Fruit fly (Drosophila melanogaster) whole organism, wandering third instar larva: ENCODE data around the gene CG2698.

Source experiments
- Abd-B ChIP-seq: fragments of >200 bp; optimal IDR thresholded peaks from 2 replicates; lab custom pipeline; 2017; ENCODE audit warnings: missing biosample characterization, missing genetic modification characterization
- CG32264 ChIP-seq: fragments of 200-800 bp; sonication (Bioruptor generic); optimal IDR thresholded peaks from 2 replicates; lab custom pipeline; 2016; ENCODE audit warnings: missing biosample characterization, missing genetic modification characterization
- CG9705 ChIP-seq: fragments of 200-800 bp; sonication (Bioruptor generic); optimal IDR thresholded peaks from 2 replicates; lab custom pipeline; 2018; ENCODE audit warnings: missing biosample characterization, mild to moderate bottlenecking, missing genetic modification characterization
- CrebA ChIP-seq: fragments of 200-800 bp; sonication (Bioruptor generic); optimal IDR thresholded peaks from 2 replicates; lab custom pipeline; 2016; ENCODE audit warnings: missing biosample characterization, mild to moderate bottlenecking, missing genetic modification characterization, borderline replicate concordance
- Dfd ChIP-seq: fragments of >200 bp; optimal IDR thresholded peaks from 2 replicates; lab custom pipeline; 2017; ENCODE audit warnings: missing biosample characterization, missing genetic modification characterization
- Dif ChIP-seq: fragments of 200-275, 200-300 bp; sonication (Bioruptor generic); optimal IDR thresholded peaks from 2 replicates; lab custom pipeline; 2018; ENCODE audit warnings: missing biosample characterization, missing genetic modification characterization; ENCODE audit not compliant: partially characterized antibody
- GATAd ChIP-seq: sonication (Bioruptor generic); optimal IDR thresholded peaks from 2 replicates; lab custom pipeline; 2016; ENCODE audit warnings: missing biosample characterization, missing genetic modification characterization
- HLH106 ChIP-seq: fragments of 200-800 bp; optimal IDR thresholded peaks from 3 replicates; lab custom pipeline; 2019; ENCODE audit warnings: missing biosample characterization, mild to moderate bottlenecking, missing genetic modification characterization, moderate library complexity
- Hnf4 ChIP-seq: fragments of 200-800 bp; sonication (Bioruptor generic); optimal IDR thresholded peaks from 2 replicates; lab custom pipeline; 2016; ENCODE audit warnings: missing biosample characterization, mild to moderate bottlenecking, missing genetic modification characterization
- Hr78 ChIP-seq: fragments of >200 bp; optimal IDR thresholded peaks from 2 replicates; lab custom pipeline; 2017; ENCODE audit warnings: missing biosample characterization, missing genetic modification characterization
- Hr83 ChIP-seq: fragments of 200-300 bp; sonication (Bioruptor generic); optimal IDR thresholded peaks from 2 replicates; lab custom pipeline; 2016; ENCODE audit warnings: missing biosample characterization, mild to moderate bottlenecking, missing genetic modification characterization, moderate library complexity; ENCODE audit not compliant: poor library complexity, severe bottlenecking
- Mio ChIP-seq: sonication (Bioruptor generic); optimal IDR thresholded peaks from 2 replicates; lab custom pipeline; 2016; ENCODE audit warnings: missing biosample characterization, missing genetic modification characterization
- Myc ChIP-seq: fragments of >200 bp; optimal IDR thresholded peaks from 2 replicates; lab custom pipeline; 2017
- N ChIP-seq: fragments of >200 bp; optimal IDR thresholded peaks from 2 replicates; lab custom pipeline; 2018; ENCODE audit warnings: missing biosample characterization, missing external identifiers, missing genetic modification characterization
- OdsH ChIP-seq: fragments of 200-800 bp; sonication (Bioruptor generic); optimal IDR thresholded peaks from 2 replicates; lab custom pipeline; 2016; ENCODE audit warnings: missing biosample characterization, mild to moderate bottlenecking, missing genetic modification characterization
- Rel ChIP-seq, 2 experiments: fragments of 200-800 bp; sonication (Bioruptor generic) in 1 of 2; optimal IDR thresholded peaks; 2 replicates in 1 of 2; 3 replicates in 1 of 2; lab custom pipeline; 2016 to 2019; ENCODE audit warnings: mild to moderate bottlenecking in 2 of 2, missing biosample characterization in 2 of 2, missing genetic modification characterization in 2 of 2, moderate library complexity in 1 of 2
- Sp1 ChIP-seq: fragments of 200-800 bp; sonication (Bioruptor generic); optimal IDR thresholded peaks from 3 replicates; lab custom pipeline; 2019; ENCODE audit warnings: missing biosample characterization, mild to moderate bottlenecking, missing genetic modification characterization, moderate library complexity
- Vsx2 ChIP-seq: fragments of 200-300, 225-300 bp; sonication (Bioruptor generic); optimal IDR thresholded peaks from 2 replicates; lab custom pipeline; 2018; ENCODE audit warnings: missing biosample characterization, missing genetic modification characterization; ENCODE audit not compliant: partially characterized antibody
- br ChIP-seq: fragments of 200-800 bp; sonication (Bioruptor generic); optimal IDR thresholded peaks from 2 replicates; lab custom pipeline; 2016; ENCODE audit warnings: missing biosample characterization, missing genetic modification characterization
- brk ChIP-seq: fragments of 200-800 bp; sonication (Bioruptor generic); optimal IDR thresholded peaks from 2 replicates; lab custom pipeline; 2016; ENCODE audit warnings: missing biosample characterization, mild to moderate bottlenecking, missing genetic modification characterization
- dmrt93B ChIP-seq: fragments of 200-800 bp; sonication (Bioruptor generic); optimal IDR thresholded peaks from 2 replicates; lab custom pipeline; 2018; ENCODE audit warnings: missing biosample characterization, mild to moderate bottlenecking, missing genetic modification characterization
- dsf ChIP-seq: sonication (Bioruptor generic); optimal IDR thresholded peaks from 2 replicates; lab custom pipeline; 2016; ENCODE audit warnings: missing biosample characterization, missing genetic modification characterization, borderline replicate concordance
- ey ChIP-seq: fragments of 200-800 bp; sonication (Bioruptor generic); optimal IDR thresholded peaks from 2 replicates; lab custom pipeline; 2016; ENCODE audit warnings: missing biosample characterization, missing genetic modification characterization
- foxo ChIP-seq, 2 experiments: fragments of 200-800 bp; sonication (Bioruptor generic); optimal IDR thresholded peaks; 2 replicates in 1 of 2; 3 replicates in 1 of 2; lab custom pipeline; 2016 to 2017; ENCODE audit warnings: missing biosample characterization in 2 of 2, missing genetic modification characterization in 2 of 2
- fru ChIP-seq: fragments of 200-800 bp; sonication (Bioruptor generic); optimal IDR thresholded peaks from 3 replicates; lab custom pipeline; 2016; ENCODE audit warnings: missing biosample characterization, mild to moderate bottlenecking, missing genetic modification characterization
- h ChIP-seq: fragments of 200-800 bp; sonication (Bioruptor generic); optimal IDR thresholded peaks from 3 replicates; lab custom pipeline; 2016; ENCODE audit warnings: missing biosample characterization, mild to moderate bottlenecking, missing genetic modification characterization
- lola ChIP-seq: fragments of >200 bp; optimal IDR thresholded peaks from 2 replicates; lab custom pipeline; 2017; ENCODE audit warnings: missing biosample characterization, missing genetic modification characterization
- pan ChIP-seq: fragments of >200 bp; optimal IDR thresholded peaks from 2 replicates; lab custom pipeline; 2017
- psq ChIP-seq: fragments of 200-800 bp; sonication (Bioruptor generic); optimal IDR thresholded peaks from 3 replicates; lab custom pipeline; 2017; ENCODE audit warnings: missing biosample characterization, mild to moderate bottlenecking, missing genetic modification characterization, moderate library complexity
- rgr ChIP-seq: fragments of 200-800 bp; sonication (Bioruptor generic); optimal IDR thresholded peaks from 3 replicates; lab custom pipeline; 2016; ENCODE audit warnings: missing biosample characterization, mild to moderate bottlenecking, missing genetic modification characterization
- sage ChIP-seq: fragments of 200-800 bp; sonication (Bioruptor generic); optimal IDR thresholded peaks from 2 replicates; lab custom pipeline; 2016; ENCODE audit warnings: missing biosample characterization, mild to moderate bottlenecking, missing genetic modification characterization
- sv ChIP-seq: fragments of 200-800 bp; sonication (Bioruptor generic); optimal IDR thresholded peaks from 3 replicates; lab custom pipeline; 2016; ENCODE audit warnings: missing biosample characterization, missing genetic modification characterization
- tai ChIP-seq: sonication (Bioruptor generic); optimal IDR thresholded peaks from 2 replicates; lab custom pipeline; 2016; ENCODE audit warnings: missing biosample characterization, missing genetic modification characterization

Gene CG2698

DNA sequence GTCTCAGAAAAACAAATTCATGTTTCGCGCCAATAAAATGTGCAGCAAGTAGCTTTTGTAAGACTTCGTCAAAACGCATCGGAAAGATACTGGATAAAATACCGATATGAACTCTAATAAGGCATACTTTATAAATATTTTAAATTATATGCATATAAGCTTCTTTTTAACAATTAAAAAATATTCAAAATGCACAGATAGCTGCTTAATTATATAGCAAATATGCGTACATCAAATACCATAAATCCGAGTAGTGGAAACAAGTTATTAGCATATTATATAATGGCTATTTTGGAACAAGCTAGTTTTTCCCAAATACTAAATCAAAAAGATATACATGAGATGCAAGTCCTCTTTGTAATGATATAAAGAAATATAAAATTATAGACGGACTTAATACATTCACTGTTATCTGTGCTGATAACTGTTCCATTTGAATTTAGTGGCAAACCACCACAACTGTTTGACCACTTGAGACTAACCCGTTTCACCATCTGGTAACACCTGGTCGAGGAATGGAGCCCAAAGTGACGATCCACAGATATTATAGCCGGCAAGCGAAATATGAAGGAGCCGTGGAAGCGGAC, 1.7 kb upstream of the CG2698 start, which contains the start of gene PIG-H:
Gene PIG-H (plus strand): TSS at position 303 of the 587 bp plus-strand sequence.
- TF ChIP-seq Dfd (GFP tag; lab: Kevin White, UChicago) (no peak), rgr (no peak), Vsx2 (GFP tag; lab: Kevin White, UChicago) (no peak), ey (GFP tag; lab: Kevin White, UChicago) (no peak), h (GFP tag; lab: Kevin White, UChicago) (no peak), foxo (GFP tag; optimal IDR thresholded peaks at IDR 0.05; lab: Kevin White, UChicago) (no peak), CrebA (GFP tag; lab: Kevin White, UChicago) (no peak), N (GFP tag; lab: Kevin White, UChicago) (peak; percentile 20), CG32264 (GFP tag; lab: Kevin White, UChicago) (no peak), Dif (GFP tag; lab: Kevin White, UChicago) (peak; percentile 60), pan (no peak), tai (GFP tag; lab: Kevin White, UChicago) (peak; percentile 46), GATAd (no peak), CG9705 (GFP tag; lab: Kevin White, UChicago) (no peak), Hr83 (GFP tag; lab: Kevin White, UChicago) (no peak), OdsH (GFP tag; lab: Kevin White, UChicago) (no peak), br (no peak), sv (GFP tag; lab: Kevin White, UChicago) (no peak), dsf (GFP tag; lab: Kevin White, UChicago) (no peak), brk (GFP tag; lab: Kevin White, UChicago) (peak; percentile 52), Rel (GFP tag; optimal IDR thresholded peaks at IDR 0.05; lab: Kevin White, UChicago) (no peak), Rel (tag; optimal IDR thresholded peaks at IDR 0.05; lab: Kevin White, UChicago) (no peak)
- TF ChIP-seq, all 38 proteins: peak for 4

DNA sequence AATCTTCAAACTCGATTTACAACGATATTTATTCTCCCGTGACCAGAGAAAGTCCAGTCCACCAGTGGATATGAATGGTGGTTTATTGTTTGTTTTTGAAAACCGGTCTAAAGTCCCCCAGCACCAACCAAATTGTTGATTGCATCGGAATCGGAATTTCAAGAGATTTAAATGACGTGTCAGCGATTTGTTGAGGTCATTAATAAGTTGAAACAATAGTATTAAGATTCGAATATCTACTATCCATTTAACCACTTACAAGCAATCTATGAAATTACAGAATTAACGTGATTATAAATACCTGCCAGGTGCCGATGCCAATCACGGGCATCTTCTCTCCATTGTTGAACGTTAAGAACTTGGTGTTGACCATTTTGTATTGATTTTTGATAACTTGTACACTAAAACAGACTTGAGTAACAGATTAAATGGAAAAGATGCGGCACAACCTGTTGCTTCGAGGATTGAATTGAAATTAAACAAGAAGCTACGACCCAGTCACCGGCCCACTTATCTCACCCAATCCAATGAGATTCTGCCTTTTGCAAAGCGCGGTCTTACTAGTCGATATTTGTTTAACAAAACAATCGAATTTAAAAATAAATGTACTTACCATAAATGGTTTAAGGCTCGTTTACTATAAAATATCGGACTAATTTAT, 6.4 kb downstream of the CG2698 start, which contains the start of gene CG2767:
Gene CG2767 (minus strand): TSS at position 516 of the 661 bp plus-strand sequence.
- TF ChIP-seq sage (GFP tag; lab: Kevin White, UChicago) (no peak), N (GFP tag; lab: Kevin White, UChicago) (no peak), lola (GFP tag; lab: Kevin White, UChicago) (no peak), foxo (GFP tag; optimal IDR thresholded peaks at IDR 0.05; lab: Kevin White, UChicago) (no peak), psq (GFP tag; lab: Kevin White, UChicago) (no peak), Rel (GFP tag; optimal IDR thresholded peaks at IDR 0.05; lab: Kevin White, UChicago) (no peak), Rel (tag; optimal IDR thresholded peaks at IDR 0.05; lab: Kevin White, UChicago) (peak; percentile 48), GATAd (no peak), pan (no peak), Sp1 (GFP tag; lab: Kevin White, UChicago) (peak; percentile 45), tai (GFP tag; lab: Kevin White, UChicago) (no peak), Mio (no peak), fru (GFP tag; lab: Kevin White, UChicago) (no peak), Vsx2 (GFP tag; lab: Kevin White, UChicago) (no peak), Hnf4 (GFP tag; lab: Kevin White, UChicago) (peak; percentile 20), Hr78 (GFP tag; lab: Kevin White, UChicago) (no peak), br (no peak), dsf (GFP tag; lab: Kevin White, UChicago) (no peak), Dfd (GFP tag; lab: Kevin White, UChicago) (no peak), rgr (no peak), dmrt93B (GFP tag; lab: Kevin White, UChicago) (no peak), Dif (GFP tag; lab: Kevin White, UChicago) (no peak), Hr83 (GFP tag; lab: Kevin White, UChicago) (peak; percentile 11), HLH106 (no peak), CrebA (GFP tag; lab: Kevin White, UChicago) (no peak)

DNA sequence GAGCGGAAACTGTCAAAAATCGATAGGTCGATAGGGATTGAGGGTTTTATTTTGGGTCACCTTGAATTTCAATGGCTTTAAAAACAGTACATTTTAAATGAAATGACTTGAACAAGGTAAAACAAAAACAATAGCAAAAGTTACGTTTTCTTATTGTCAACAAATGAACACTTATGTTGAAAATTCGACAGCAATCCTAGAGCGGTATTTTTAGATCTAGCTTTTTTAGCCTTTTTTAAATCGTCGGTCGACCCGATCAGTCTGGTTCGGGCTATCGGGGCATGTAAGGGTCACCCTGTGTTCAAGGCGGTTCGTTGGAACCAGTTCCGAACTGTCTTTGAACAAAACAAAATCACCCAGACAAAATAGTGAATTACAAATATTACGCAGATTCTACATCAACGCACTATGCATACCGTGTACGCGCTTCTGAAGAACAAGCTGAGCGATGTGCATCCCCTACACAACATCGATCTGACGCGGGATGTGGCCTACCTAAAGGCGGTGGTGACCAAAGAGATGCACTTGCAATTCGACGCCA, 7.8 kb downstream of the CG2698 start, which contains the start of the genes CG11052 and CG3223:
Gene CG11052 (minus strand): TSS at position 218 of the 541 bp plus-strand sequence.
Gene CG3223 (plus strand): TSS at position 321 of the 541 bp plus-strand sequence.
- TF ChIP-seq N (GFP tag; lab: Kevin White, UChicago) (no peak), HLH106 (peak; percentile 15), Rel (GFP tag; optimal IDR thresholded peaks at IDR 0.05; lab: Kevin White, UChicago) (no peak), Rel (tag; optimal IDR thresholded peaks at IDR 0.05; lab: Kevin White, UChicago) (peak; percentile 92), h (GFP tag; lab: Kevin White, UChicago) (peak; percentile 8), Myc (peak; percentile 62), dsf (GFP tag; lab: Kevin White, UChicago) (no peak), Abd-B (GFP tag; lab: Kevin White, UChicago) (no peak), fru (GFP tag; lab: Kevin White, UChicago) (no peak), Hnf4 (GFP tag; lab: Kevin White, UChicago) (peak; percentile 9), brk (GFP tag; lab: Kevin White, UChicago) (no peak), Sp1 (GFP tag; lab: Kevin White, UChicago) (peak; percentile 15), psq (GFP tag; lab: Kevin White, UChicago) (no peak)
